Worm (Caenorhabditis elegans): ENCODE measurements around the gene R102.6.
"Not testable (repeated sequence)": the region's sequence is repeated elsewhere in the genome, so short reads cannot be mapped to it uniquely, and the experiment has no call there.

Gene R102.6

ce11 chrIV:10697022-10697979 lies 8.7 kb downstream of the R102.6 start, which contains the start of gene allo-1 (continued):
- TF ChIP-seq ahr-1 (tag; optimal IDR thresholded peaks at IDR 0.05), result no peak

ce11 chrIV:10695203-10695602 lies 10.8 kb downstream of the R102.6 start, which contains the start of gene R102.4:
TSS of gene R102.4 (minus strand) at chrIV:10695303.
- TF ChIP-seq mec-3 (tag; optimal IDR thresholded peaks at IDR 0.05; ENCODE audit: borderline replicate concordance) (no peak), dve-1 (tag; optimal IDR thresholded peaks at IDR 0.05) (no peak), hlh-13 (GFP tag; optimal IDR thresholded peaks at IDR 0.05) (no peak), hlh-6 (tag; optimal IDR thresholded peaks at IDR 0.05) (no peak), nhr-232 (tag; optimal IDR thresholded peaks at IDR 0.05) (no peak), ceh-30 (tag; optimal IDR thresholded peaks at IDR 0.05) (no peak), ceh-22 (tag; optimal IDR thresholded peaks at IDR 0.05) (no peak)

- TF ChIP-seq pha-2 (tag; optimal IDR thresholded peaks at IDR 0.05) (no peak), zip-5 (tag; optimal IDR thresholded peaks at IDR 0.05) (no peak), nfya-1 (tag; optimal IDR thresholded peaks at IDR 0.05) (no peak), ceh-24 (tag; optimal IDR thresholded peaks at IDR 0.05) (no peak), ceh-14 (tag; optimal IDR thresholded peaks at IDR 0.05) (no peak), unc-42 (tag; optimal IDR thresholded peaks at IDR 0.05) (no peak)
These were observed 15.9 kb downstream of the R102.6 start, which contains the start of gene R102.8 for ce11 chrIV:10690139-10690538. TSS of gene R102.8 (minus strand) at chrIV:10690239.

ce11 chrIV:10688972-10689567 lies 16.9 kb downstream of the R102.6 start, which contains the start of gene R102.3:
TSS of gene R102.3 (plus strand) at chrIV:10689517.
- TF ChIP-seq ceh-9 (tag; optimal IDR thresholded peaks at IDR 0.05) (no peak), Y22D7AL.16 (tag; optimal IDR thresholded peaks at IDR 0.05) (no peak), sox-4 (tag; optimal IDR thresholded peaks at IDR 0.05) (no peak), fax-1 (tag; optimal IDR thresholded peaks at IDR 0.05) (no peak)

- TF ChIP-seq unc-86, ceh-30, F13H6.1 (tag; optimal IDR thresholded peaks at IDR 0.05): not testable (repeated sequence)
These were observed 18.7 kb downstream of the R102.6 start, which contains the start of gene R102.2 for ce11 chrIV:10687307-10687706. TSS of gene R102.2 (plus strand) at chrIV:10687607.

- TF ChIP-seq lim-6 (tag; optimal IDR thresholded peaks at IDR 0.05), result no peak
- TF ChIP-seq nhr-11 (tag; optimal IDR thresholded peaks at IDR 0.05), result no peak
- no peak for TF ChIP-seq madf-2 (tag; optimal IDR thresholded peaks at IDR 0.05)
- no peak for TF ChIP-seq fkh-6 (tag; optimal IDR thresholded peaks at IDR 0.05)
- TF ChIP-seq unc-86 (tag; optimal IDR thresholded peaks at IDR 0.05), result no peak
- no peak for TF ChIP-seq syd-9 (tag; optimal IDR thresholded peaks at IDR 0.05)
These were observed 20.2 kb downstream of the R102.6 start, which contains the start of the genes K08C7.6 and R102.1 for ce11 chrIV:10685758-10686157. TSS of gene K08C7.6 (minus strand) at chrIV:10685858. TSS of gene R102.1 (plus strand) at chrIV:10686048.

ce11 chrIV:10682155-10682749 lies 23.7 kb downstream of the R102.6 start, which contains the start of gene fmo-2:
TSS of gene fmo-2 (plus strand) at chrIV:10682524.
- no peak for TF ChIP-seq ceh-14 (tag; optimal IDR thresholded peaks at IDR 0.05)
- no peak for TF ChIP-seq K02D7.2 (tag; optimal IDR thresholded peaks at IDR 0.05)
- no peak for TF ChIP-seq fkh-6 (tag; optimal IDR thresholded peaks at IDR 0.05)
- TF ChIP-seq pha-2 (tag; optimal IDR thresholded peaks at IDR 0.05), result no peak
